Worm (Caenorhabditis elegans): ENCODE data around the gene D2096.7.

D2096.7 gene

ce11 chrIV:8377501-8377900 lies at the start of gene D2096.7 (continued):
- TF ChIP-seq Y5F2A.4 (GFP tag; optimal IDR thresholded peaks at IDR 0.05) (peak; percentile 62), tag-97 (GFP tag; IDR thresholded peaks at IDR 0.05) (no peak), nhr-10 (tag; optimal IDR thresholded peaks at IDR 0.05) (no peak), dmd-6 (GFP tag; IDR thresholded peaks at IDR 0.05) (no peak), ztf-11 (tag; optimal IDR thresholded peaks at IDR 0.05) (no peak), ceh-44 (GFP tag; IDR thresholded peaks at IDR 0.05) (no peak), madf-9 (GFP tag; conservative IDR thresholded peaks at IDR 0.05) (no peak), lin-38 (GFP tag; IDR thresholded peaks at IDR 0.05) (peak; percentile 82), gei-8 (GFP tag; optimal IDR thresholded peaks at IDR 0.05) (no peak), spr-3 (GFP tag; optimal IDR thresholded peaks at IDR 0.05) (peak; percentile 42), T26A8.4 (GFP tag; IDR thresholded peaks at IDR 0.05) (peak; percentile 69), unc-130 (GFP tag; optimal IDR thresholded peaks at IDR 0.05) (peak; percentile 70), nhr-11 (tag; optimal IDR thresholded peaks at IDR 0.05) (no peak), hlh-30 (tag; optimal IDR thresholded peaks at IDR 0.05; ENCODE audit: insufficient read depth) (no peak), mep-1 (tag; optimal IDR thresholded peaks at IDR 0.05) (no peak), zfp-3 (GFP tag; conservative IDR thresholded peaks at IDR 0.05) (0 out of 2 replicates have a peak, but pooled peaks have one; percentile 36), R02D3.7 (tag; optimal IDR thresholded peaks at IDR 0.05) (no peak), zfp-2 (tag; optimal IDR thresholded peaks at IDR 0.05) (no peak), F10B5.3 (tag; optimal IDR thresholded peaks at IDR 0.05) (no peak), snpc-1.2 (GFP tag; IDR thresholded peaks at IDR 0.05) (peak; percentile 90), ceh-62 (tag; optimal IDR thresholded peaks at IDR 0.05) (no peak), mxl-2 (GFP tag; conservative IDR thresholded peaks at IDR 0.05) (0 out of 2 replicates have a peak, but pooled peaks have one; percentile 41), dpl-1 (GFP tag; optimal IDR thresholded peaks at IDR 0.05) (no peak), zip-2 (tag; optimal IDR thresholded peaks at IDR 0.05) (no peak), skn-1 (tag; optimal IDR thresholded peaks at IDR 0.05) (no peak), dve-1 (tag; optimal IDR thresholded peaks at IDR 0.05; ENCODE audit: insufficient read depth) (no peak), nhr-42 (GFP tag; IDR thresholded peaks at IDR 0.05) (no peak), daf-16 (GFP tag; optimal IDR thresholded peaks at IDR 0.05) (peak in 1 of 2 experiments; percentile 11), daf-16 (tag; optimal IDR thresholded peaks at IDR 0.05) (peak; percentile 28), pha-4 (GFP tag; IDR thresholded peaks at IDR 0.05) (peak; percentile 74), pha-4 (tag; optimal IDR thresholded peaks at IDR 0.05) (no peak), T20F7.1 (GFP tag; optimal IDR thresholded peaks at IDR 0.05) (peak; percentile 51), fos-1 (tag; optimal IDR thresholded peaks at IDR 0.05) (no peak), F44E2.7 (GFP tag; IDR thresholded peaks at IDR 0.05) (no peak), vab-7 (GFP tag; IDR thresholded peaks at IDR 0.05) (no peak), fkh-10 (GFP tag; optimal IDR thresholded peaks at IDR 0.05) (no peak), ceh-32 (tag; optimal IDR thresholded peaks at IDR 0.05; ENCODE audit: poor library complexity) (no peak), daf-8 (GFP tag; IDR thresholded peaks at IDR 0.05) (no peak), lin-15B (tag; optimal IDR thresholded peaks at IDR 0.05) (no peak), Y75B8A.6 (GFP tag; IDR thresholded peaks at IDR 0.05) (peak; percentile 63), daf-12 (tag; optimal IDR thresholded peaks at IDR 0.05) (no peak), nhr-77 (tag; optimal IDR thresholded peaks at IDR 0.05) (no peak), snpc-4 (tag; optimal IDR thresholded peaks at IDR 0.05) (no peak), mes-2 (tag; optimal IDR thresholded peaks at IDR 0.05; ENCODE audit: poor library complexity, severe bottlenecking) (peak; percentile 28), unc-62 (GFP tag; optimal IDR thresholded peaks at IDR 0.05 in 1 of 2) (no peak), unc-62 (tag; optimal IDR thresholded peaks at IDR 0.05) (no peak), ceh-20 (GFP tag; IDR thresholded peaks at IDR 0.05) (no peak), dmd-9 (GFP tag; IDR thresholded peaks at IDR 0.05) (no peak), spr-1 (tag; optimal IDR thresholded peaks at IDR 0.05) (peak; percentile 33), daf-19 (GFP tag; conservative IDR thresholded peaks at IDR 0.05) (peak; percentile 54; the same call in 1 of the 2 replicates), F26F4.8 (GFP tag; conservative IDR thresholded peaks at IDR 0.05) (no peak), aha-1 (tag) (no peak), mdt-29 (GFP tag; IDR thresholded peaks at IDR 0.05) (no peak)
